Worm (Caenorhabditis elegans): Measurements from ENCODE around the gene T14G8.3.

DNA sequence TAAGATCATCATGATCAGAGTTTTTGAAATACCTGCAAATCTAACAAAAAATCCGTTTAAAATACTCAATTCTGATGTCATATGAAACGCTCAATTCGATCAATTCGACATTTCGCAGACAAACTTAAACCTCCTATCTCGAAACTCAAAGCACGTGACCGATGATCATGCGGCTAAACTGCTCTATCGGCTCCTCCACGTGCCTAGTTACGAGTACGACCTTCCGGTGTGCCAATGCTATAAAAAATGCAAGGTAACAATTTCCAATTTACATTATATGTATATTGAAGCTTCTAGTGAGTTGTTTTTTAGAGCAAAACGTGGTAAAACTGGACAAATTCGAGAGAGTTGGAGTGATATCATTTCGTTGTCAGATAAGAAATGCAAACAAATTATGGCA, 50.2 kb downstream of the T14G8.3 start:
- TF ChIP-seq dve-1 (tag; optimal IDR thresholded peaks at IDR 0.05): no peak
- no peak for TF ChIP-seq fkh-10 (GFP tag; optimal IDR thresholded peaks at IDR 0.05)
- TF ChIP-seq zip-5 (tag; optimal IDR thresholded peaks at IDR 0.05): no peak
- no peak for TF ChIP-seq ama-1 (optimal IDR thresholded peaks at IDR 0.05)
- no peak for TF ChIP-seq pha-4 (tag; optimal IDR thresholded peaks at IDR 0.05)
- no peak for TF ChIP-seq pat-9 (tag; optimal IDR thresholded peaks at IDR 0.05)
- no peak for TF ChIP-seq ceh-14 (tag; optimal IDR thresholded peaks at IDR 0.05)
- no peak for TF ChIP-seq F13H6.1 (tag; optimal IDR thresholded peaks at IDR 0.05)
- no peak for TF ChIP-seq lin-11 (tag; optimal IDR thresholded peaks at IDR 0.05)
- no peak for TF ChIP-seq ceh-34 (tag; optimal IDR thresholded peaks at IDR 0.05)
